Fruit fly (Drosophila melanogaster) whole organism, embryonic: ENCODE results near the gene FIG4.

Experiments
- BEAF-32 ChIP-seq: fragments of 200-800 bp; sonication (Bioruptor generic); optimal IDR thresholded peaks from 3 replicates; lab custom pipeline; 2017; ENCODE audit warnings: missing biosample characterization, missing genetic modification characterization, mild to moderate bottlenecking, moderate library complexity, missing genetic modification reagents
- CG10267 ChIP-seq: fragments of 200-800 bp; sonication (Bioruptor generic); optimal IDR thresholded peaks from 2 replicates; lab custom pipeline; 2018; ENCODE audit warnings: missing biosample characterization, mild to moderate bottlenecking, missing genetic modification characterization, moderate library complexity
- CG11085 ChIP-seq: fragments of 200-800 bp; sonication (Bioruptor generic); IDR thresholded peaks from 2 replicates; pipeline ENCODE4 v1.3.6; 2022; ENCODE audit warnings: missing biosample characterization, missing genetic modification characterization
- CG11398 ChIP-seq: fragments of 200-800 bp; sonication (Bioruptor generic); optimal IDR thresholded peaks from 2 replicates; lab custom pipeline; 2016; ENCODE audit warnings: missing biosample characterization, missing genetic modification characterization
- CG11456 ChIP-seq: fragments of 200-800 bp; sonication (Bioruptor generic); IDR thresholded peaks from 3 replicates; pipeline ENCODE4 v1.3.6; 2022; ENCODE audit warnings: missing biosample characterization, missing genetic modification characterization
- CG15601 ChIP-seq: fragments of 200-800 bp; sonication (Bioruptor generic); optimal IDR thresholded peaks from 3 replicates; lab custom pipeline; 2019; ENCODE audit warnings: missing biosample characterization, mild to moderate bottlenecking, missing genetic modification characterization, moderate library complexity
- CG15696 ChIP-seq: fragments of 200-800 bp; sonication (Bioruptor generic); optimal IDR thresholded peaks from 2 replicates; lab custom pipeline; 2019; ENCODE audit warnings: missing biosample characterization, mild to moderate bottlenecking, missing genetic modification characterization, moderate library complexity
- CG1832 ChIP-seq: fragments of 200-800 bp; sonication (Bioruptor generic); optimal IDR thresholded peaks from 2 replicates; lab custom pipeline; 2017; ENCODE audit warnings: missing biosample characterization, mild to moderate bottlenecking, missing genetic modification characterization, inconsistent platforms
- CG18476 ChIP-seq: fragments of 200-800 bp; sonication (Bioruptor generic); optimal IDR thresholded peaks from 2 replicates; lab custom pipeline; 2016; ENCODE audit warnings: missing biosample characterization, mild to moderate bottlenecking, missing genetic modification characterization
- CG18599 ChIP-seq: fragments of 200-800 bp; sonication (Bioruptor generic); optimal IDR thresholded peaks from 3 replicates; lab custom pipeline; 2017; ENCODE audit warnings: missing biosample characterization, missing genetic modification characterization, mild to moderate bottlenecking, moderate library complexity, missing genetic modification reagents
- CG2202 ChIP-seq: fragments of 200-800 bp; sonication (Bioruptor generic); optimal IDR thresholded peaks from 2 replicates; lab custom pipeline; 2018; ENCODE audit warnings: missing biosample characterization, mild to moderate bottlenecking, missing genetic modification characterization
- CG30403 ChIP-seq: fragments of 200-800 bp; sonication (Bioruptor generic); optimal IDR thresholded peaks from 3 replicates; lab custom pipeline; 2016; ENCODE audit warnings: missing biosample characterization, missing genetic modification characterization
- CG31441 ChIP-seq: fragments of 200-800 bp; sonication (Bioruptor generic); IDR thresholded peaks from 2 replicates; pipeline ENCODE4 v1.3.6; 2022; ENCODE audit warnings: missing biosample characterization, missing genetic modification characterization
- CG32767 ChIP-seq: fragments of 200-800 bp; sonication (Bioruptor generic); IDR thresholded peaks from 2 replicates; pipeline ENCODE4 v1.3.6; 2022; ENCODE audit warnings: missing biosample characterization, missing genetic modification characterization
- CG4707 ChIP-seq: fragments of 200-800 bp; sonication (Bioruptor generic); optimal IDR thresholded peaks from 2 replicates; lab custom pipeline; 2018; ENCODE audit warnings: missing biosample characterization, mild to moderate bottlenecking, missing genetic modification characterization, moderate library complexity
- CG6683 ChIP-seq: fragments of 200-800 bp; sonication (Bioruptor generic); optimal IDR thresholded peaks from 2 replicates; lab custom pipeline; 2017; ENCODE audit warnings: missing biosample characterization, mild to moderate bottlenecking, missing genetic modification characterization, missing genetic modification reagents
- CG6765 ChIP-seq: fragments of 200-800 bp; sonication (Bioruptor generic); optimal IDR thresholded peaks from 3 replicates; lab custom pipeline; 2017; ENCODE audit warnings: missing biosample characterization, mild to moderate bottlenecking, missing genetic modification characterization
- CG7928 ChIP-seq: fragments of 200-800 bp; sonication (Bioruptor generic); optimal IDR thresholded peaks from 2 replicates; lab custom pipeline; 2017; ENCODE audit warnings: missing biosample characterization, mild to moderate bottlenecking, missing genetic modification characterization
- CG7963 ChIP-seq: fragments of 200-800 bp; sonication (Bioruptor generic); IDR thresholded peaks from 3 replicates; pipeline ENCODE4 v1.3.6; 2022; ENCODE audit warnings: missing biosample characterization, missing genetic modification characterization; ENCODE audit not compliant: partially characterized antibody
- CG8359 ChIP-seq: fragments of 200-800 bp; sonication (Bioruptor generic); optimal IDR thresholded peaks from 2 replicates; lab custom pipeline; 2017; ENCODE audit warnings: missing biosample characterization, mild to moderate bottlenecking, missing genetic modification characterization, borderline replicate concordance
- CG8924 ChIP-seq: fragments of 200-800 bp; optimal IDR thresholded peaks from 3 replicates; lab custom pipeline; 2019; ENCODE audit warnings: missing biosample characterization, mild to moderate bottlenecking, missing genetic modification characterization, moderate library complexity
- CG9609 ChIP-seq: fragments of 200-800 bp; sonication (Bioruptor generic); optimal IDR thresholded peaks from 3 replicates; lab custom pipeline; 2016; ENCODE audit warnings: missing biosample characterization, missing genetic modification characterization
- CG9817 ChIP-seq: fragments of 200-800 bp; sonication (Bioruptor generic); optimal IDR thresholded peaks from 2 replicates; lab custom pipeline; 2018; ENCODE audit warnings: missing biosample characterization, mild to moderate bottlenecking, missing genetic modification characterization, moderate library complexity
- Dad ChIP-seq: fragments of 200-800 bp; sonication (Bioruptor generic); optimal IDR thresholded peaks from 3 replicates; lab custom pipeline; 2016; ENCODE audit warnings: missing biosample characterization, missing genetic modification characterization
- E2f2 ChIP-seq: fragments of 200-800 bp; sonication (Bioruptor generic); IDR thresholded peaks from 2 replicates; pipeline ENCODE4 v1.3.6; 2022; ENCODE audit warnings: missing biosample characterization, missing genetic modification characterization
- Ets97D ChIP-seq: fragments of 200-800 bp; sonication (Bioruptor generic); optimal IDR thresholded peaks from 3 replicates; lab custom pipeline; 2016; ENCODE audit warnings: missing biosample characterization, missing genetic modification characterization
- Hsf ChIP-seq: fragments of 200-800 bp; sonication (Bioruptor generic); optimal IDR thresholded peaks from 3 replicates; lab custom pipeline; 2016; ENCODE audit warnings: missing biosample characterization, missing genetic modification characterization
- Ravus ChIP-seq: fragments of 200-800 bp; sonication (Bioruptor generic); IDR thresholded peaks from 2 replicates; pipeline ENCODE4 v1.3.6; 2022; ENCODE audit warnings: missing biosample characterization, missing genetic modification characterization
- Rx ChIP-seq: fragments of 200-800 bp; sonication (Bioruptor generic); IDR thresholded peaks from 2 replicates; pipeline ENCODE4 v1.3.6; 2022; ENCODE audit warnings: missing biosample characterization, missing genetic modification characterization
- Trl ChIP-seq, 3 experiments: fragments of >200 bp in 2 of 3; fragments of 200-800 bp in 1 of 3; sonication (Bioruptor generic) in 1 of 3; optimal IDR thresholded peaks; 2 replicates in 1 of 3; 3 replicates in 2 of 3; lab custom pipeline; 2016 to 2017; ENCODE audit warnings: missing biosample characterization in 1 of 3, missing genetic modification characterization in 1 of 3
- Vsx1 ChIP-seq: fragments of 200-800 bp; sonication (Bioruptor generic); optimal IDR thresholded peaks from 2 replicates; lab custom pipeline; 2017; ENCODE audit warnings: missing biosample characterization, mild to moderate bottlenecking, missing genetic modification characterization, missing genetic modification reagents
- ato ChIP-seq: fragments of 200-800 bp; sonication (Bioruptor generic); IDR thresholded peaks from 2 replicates; pipeline ENCODE4 v1.3.6; 2022; ENCODE audit warnings: missing biosample characterization, missing genetic modification characterization; ENCODE audit not compliant: partially characterized antibody
- bowl ChIP-seq: fragments of 200-800 bp; sonication (Bioruptor generic); IDR thresholded peaks from 2 replicates; pipeline ENCODE4 v1.3.6; 2022; ENCODE audit warnings: missing biosample characterization, missing genetic modification characterization
- chif ChIP-seq, 2 experiments: fragments of 200-800 bp; sonication (Bioruptor generic); optimal IDR thresholded peaks; 3 replicates each; lab custom pipeline; 2016; ENCODE audit warnings: missing biosample characterization in 2 of 2, missing genetic modification characterization in 2 of 2
- crol ChIP-seq: fragments of 200-800 bp; sonication (Bioruptor generic); IDR thresholded peaks from 2 replicates; pipeline ENCODE4 v1.3.6; 2022; ENCODE audit warnings: missing biosample characterization, missing genetic modification characterization
- da ChIP-seq: fragments of 200-800 bp; sonication (Bioruptor generic); optimal IDR thresholded peaks from 2 replicates; lab custom pipeline; 2016; ENCODE audit warnings: missing biosample characterization, missing genetic modification characterization
- dimm ChIP-seq: fragments of 200-800 bp; sonication (Bioruptor generic); IDR thresholded peaks from 2 replicates; pipeline ENCODE4 v1.3.6; 2022; ENCODE audit warnings: missing biosample characterization, missing genetic modification characterization
- disco-r ChIP-seq: fragments of 200-800 bp; sonication (Bioruptor generic); optimal IDR thresholded peaks from 2 replicates; lab custom pipeline; 2016; ENCODE audit warnings: missing biosample characterization, missing genetic modification characterization
- gce ChIP-seq: fragments of 200-800 bp; sonication (Bioruptor generic); IDR thresholded peaks from 3 replicates; pipeline ENCODE4 v1.3.6; 2022; ENCODE audit warnings: missing biosample characterization, missing genetic modification characterization
- gt ChIP-seq: fragments of 200-800 bp; sonication (Bioruptor generic); IDR thresholded peaks from 2 replicates; pipeline ENCODE4 v1.3.6; 2022; ENCODE audit warnings: missing biosample characterization, missing genetic modification characterization
- jigr1 ChIP-seq: fragments of 200-800 bp; sonication (Bioruptor generic); IDR thresholded peaks from 3 replicates; pipeline ENCODE4 v1.3.6; 2022; ENCODE audit warnings: missing biosample characterization, missing genetic modification characterization
- nerfin-2 ChIP-seq: fragments of 200-800 bp; sonication (Bioruptor generic); IDR thresholded peaks from 2 replicates; pipeline ENCODE4 v1.3.6; 2022; ENCODE audit warnings: missing biosample characterization, missing genetic modification characterization; ENCODE audit not compliant: partially characterized antibody
- nmo ChIP-seq: fragments of 200-800 bp; sonication (Bioruptor generic); optimal IDR thresholded peaks from 2 replicates; lab custom pipeline; 2018; ENCODE audit warnings: missing biosample characterization, mild to moderate bottlenecking, missing genetic modification characterization, moderate library complexity
- oc ChIP-seq: fragments of 200-800 bp; sonication (Bioruptor generic); optimal IDR thresholded peaks from 2 replicates; lab custom pipeline; 2018; ENCODE audit warnings: missing biosample characterization, mild to moderate bottlenecking, missing genetic modification characterization, moderate library complexity
- pho ChIP-seq: fragments of 200-800 bp; sonication (Bioruptor generic); optimal IDR thresholded peaks from 2 replicates; lab custom pipeline; 2016; ENCODE audit warnings: missing biosample characterization, missing genetic modification characterization
- pzg ChIP-seq: fragments of 200-800 bp; sonication (Bioruptor generic); optimal IDR thresholded peaks from 3 replicates; lab custom pipeline; 2018; ENCODE audit warnings: missing biosample characterization, mild to moderate bottlenecking, missing genetic modification characterization, moderate library complexity
- ssp ChIP-seq: fragments of 200-800 bp; sonication (Bioruptor generic); IDR thresholded peaks from 2 replicates; pipeline ENCODE4 v1.3.6; 2022; ENCODE audit warnings: missing biosample characterization, missing genetic modification characterization
- tna ChIP-seq: fragments of 200-800 bp; sonication (Bioruptor generic); IDR thresholded peaks from 2 replicates; pipeline ENCODE4 v1.3.6; 2022; ENCODE audit warnings: missing biosample characterization, missing genetic modification characterization; ENCODE audit not compliant: partially characterized antibody
- vnd ChIP-seq: fragments of 200-800 bp; sonication (Bioruptor generic); IDR thresholded peaks from 3 replicates; pipeline ENCODE4 v1.3.6; 2022; ENCODE audit warnings: missing biosample characterization, missing genetic modification characterization; ENCODE audit not compliant: partially characterized antibody
- wdn ChIP-seq: fragments of 200-800 bp; sonication (Bioruptor generic); IDR thresholded peaks from 2 replicates; pipeline ENCODE4 v1.3.6; 2022; ENCODE audit warnings: missing biosample characterization, missing genetic modification characterization

The FIG4 gene

DNA sequence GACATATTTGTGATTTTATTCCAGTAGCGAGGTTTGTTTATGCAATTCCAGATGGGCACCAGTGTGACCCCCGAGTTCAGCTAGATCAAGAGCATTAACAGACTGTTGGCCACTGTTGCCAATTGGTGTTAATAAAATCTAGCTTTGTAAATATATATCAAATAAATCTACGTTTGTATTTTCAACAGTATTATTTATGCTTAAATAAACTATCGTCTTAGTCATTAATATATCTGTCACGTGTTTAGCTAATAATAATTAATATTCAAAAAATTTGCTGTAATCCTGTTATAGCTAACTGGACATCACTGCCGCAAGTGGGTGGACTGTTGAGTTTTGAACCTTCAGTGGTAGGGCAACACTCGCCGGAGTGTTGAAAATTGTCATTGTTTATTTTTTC, 5.4 kb upstream of the FIG4 start, which contains the start of the genes mRpL27 and CG15435 (continued):
- TF ChIP-seq CG2202 (tag; lab: Kevin White, UChicago) (no peak), CG10267 (tag; lab: Kevin White, UChicago) (peak; percentile 82), CG31441 (GFP tag; lab: Robert Waterston, UW) (peak; percentile 37; the same call in 1 of the 2 replicates), CG15696 (tag; lab: Kevin White, UChicago) (peak; percentile 30), ssp (GFP tag; lab: Robert Waterston, UW) (no peak), BEAF-32 (GFP tag; lab: Kevin White, UChicago) (peak; percentile 35), CG1832 (GFP tag; lab: Kevin White, UChicago) (no peak), CG11398 (GFP tag; lab: Kevin White, UChicago) (no peak), gt (no peak), nerfin-2 (no peak), vnd (GFP tag; lab: Robert Waterston, UW) (no peak), CG8924 (tag; lab: Kevin White, UChicago) (peak; percentile 56), CG30403 (GFP tag; lab: Kevin White, UChicago) (peak; percentile 54), bowl (GFP tag; lab: Robert Waterston, UW) (no peak), CG8359 (no peak), CG9609 (GFP tag; lab: Kevin White, UChicago) (no peak), chif (GFP tag; optimal IDR thresholded peaks at IDR 0.05; lab: Kevin White, UChicago) (no peak), oc (no peak), CG18476 (peak; percentile 98), nmo (peak; percentile 78), tna (GFP tag; lab: Robert Waterston, UW) (no peak), gce (no peak), Ravus (no peak), da (GFP tag; lab: Kevin White, UChicago) (no peak), pzg (GFP tag; lab: Kevin White, UChicago) (peak; percentile 75), CG15601 (peak; percentile 69), Trl (optimal IDR thresholded peaks at IDR 0.05; lab: Kevin White, UChicago) (no peak), Trl (GFP tag; optimal IDR thresholded peaks at IDR 0.05; lab: Kevin White, UChicago) (no peak), pho (GFP tag; lab: Kevin White, UChicago) (peak; percentile 16), CG6765 (GFP tag; lab: Kevin White, UChicago) (no peak), CG7963 (no peak), Ets97D (peak; percentile 30), crol (no peak), CG11456 (no peak), CG18599 (GFP tag; lab: Kevin White, UChicago) (no peak), disco-r (GFP tag; lab: Kevin White, UChicago) (no peak), E2f2 (GFP tag; lab: Robert Waterston, UW) (no peak), Hsf (peak; percentile 63), Dad (GFP tag; lab: Kevin White, UChicago) (no peak), CG11085 (GFP tag; lab: Robert Waterston, UW) (no peak), dimm (GFP tag; lab: Robert Waterston, UW) (no peak), Rx (GFP tag; lab: Robert Waterston, UW) (0 out of 2 replicates have a peak, but pooled peaks have one; percentile 14), jigr1 (no peak), CG4707 (no peak), CG32767 (GFP tag; lab: Robert Waterston, UW) (no peak), Vsx1 (no peak), ato (GFP tag; lab: Robert Waterston, UW) (no peak), CG7928 (no peak), CG9817 (tag; lab: Kevin White, UChicago) (peak; percentile 38), wdn (GFP tag; lab: Robert Waterston, UW) (no peak), CG6683 (GFP tag; lab: Kevin White, UChicago) (peak; percentile 27)
